Fruit fly (Drosophila melanogaster) whole organism: ENCODE measurements around the gene Abi.

Experiments
- CG8478 ChIP-seq: fragments of >200 bp; optimal IDR thresholded peaks from 2 replicates; lab custom pipeline; 2018; ENCODE audit warnings: inconsistent platforms
- Dll ChIP-seq: fragments of >200 bp; optimal IDR thresholded peaks from 2 replicates; lab custom pipeline; 2017
- EcR ChIP-seq, 2 experiments: fragments of >200 bp; optimal IDR thresholded peaks; 2 replicates each; lab custom pipeline; 2017; ENCODE audit warnings: missing biosample characterization in 2 of 2, missing genetic modification characterization in 2 of 2, missing genetic modification reagents in 2 of 2
- pan ChIP-seq: fragments of >200 bp; optimal IDR thresholded peaks from 2 replicates; lab custom pipeline; 2017
- psq ChIP-seq: fragments of >200 bp; optimal IDR thresholded peaks from 2 replicates; lab custom pipeline; 2017
- usp ChIP-seq: fragments of >200 bp; optimal IDR thresholded peaks from 2 replicates; lab custom pipeline; 2017; ENCODE audit warnings: missing biosample characterization, missing genetic modification characterization, mixed read lengths

DNA sequence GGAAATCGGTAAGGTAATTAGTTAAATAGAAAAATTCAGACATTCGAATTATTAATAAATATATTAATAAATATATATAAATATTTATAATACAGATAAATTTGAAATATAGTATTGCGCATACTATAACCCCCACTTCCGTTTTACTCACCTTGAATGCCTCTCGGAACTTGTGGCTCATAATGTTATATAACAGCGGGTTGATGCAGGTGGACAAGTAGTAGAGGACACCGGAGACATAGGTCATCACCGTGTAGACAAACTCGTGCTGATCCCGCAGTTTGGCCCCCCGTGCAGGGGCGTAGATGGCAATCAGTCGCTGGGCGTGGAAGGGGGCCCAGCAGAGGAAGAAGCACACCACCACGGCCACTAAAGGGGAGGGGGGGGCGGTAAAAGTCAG is 21.3 kb downstream of the Abi start:
- TF ChIP-seq psq (lab: Kevin White, UChicago) = no peak
- no peak for TF ChIP-seq CG8478 (lab: Kevin White, UChicago)
- no peak for TF ChIP-seq EcR (GFP tag; optimal IDR thresholded peaks at IDR 0.05; lab: Kevin White, UChicago)
- no peak for TF ChIP-seq pan (lab: Kevin White, UChicago)
- no peak for TF ChIP-seq usp
- no peak for TF ChIP-seq Dll (lab: Kevin White, UChicago)
